Worm (Caenorhabditis elegans) whole organism, dauer: ENCODE measurements around the gene EEED8.15.

ENCODE experiments used
- unc-62 ChIP-seq: sonication (generic microtip); optimal IDR thresholded peaks from 2 replicates; lab custom pipeline; 2017; ENCODE audit warnings: missing biosample characterization, missing genetic modification reagents, missing genetic modification characterization

EEED8.15 gene

DNA sequence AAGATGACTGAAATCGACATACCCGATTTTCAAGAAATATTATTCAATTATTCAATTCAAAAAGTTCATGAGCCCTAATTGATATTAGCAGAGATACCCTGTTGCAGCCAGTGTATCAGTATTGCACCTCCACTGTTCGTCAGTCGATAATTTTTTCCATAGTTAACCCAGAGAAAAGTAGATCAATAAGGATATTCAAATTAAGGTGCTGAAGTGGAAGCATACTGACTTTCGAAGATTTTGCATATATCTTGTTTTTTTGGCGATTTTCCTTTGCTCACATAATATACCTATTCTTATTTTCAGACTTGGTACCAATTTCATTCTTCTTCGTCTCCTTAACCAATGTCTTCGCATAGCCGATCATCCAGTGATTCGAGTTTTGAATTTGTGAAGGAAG lies at the start of gene EEED8.15:
Gene EEED8.15, plus strand, starts transcription at position 301 of the 400 bp plus-strand sequence.
- TF ChIP-seq unc-62 (GFP tag; lab: Kevin White, UChicago): no peak

DNA sequence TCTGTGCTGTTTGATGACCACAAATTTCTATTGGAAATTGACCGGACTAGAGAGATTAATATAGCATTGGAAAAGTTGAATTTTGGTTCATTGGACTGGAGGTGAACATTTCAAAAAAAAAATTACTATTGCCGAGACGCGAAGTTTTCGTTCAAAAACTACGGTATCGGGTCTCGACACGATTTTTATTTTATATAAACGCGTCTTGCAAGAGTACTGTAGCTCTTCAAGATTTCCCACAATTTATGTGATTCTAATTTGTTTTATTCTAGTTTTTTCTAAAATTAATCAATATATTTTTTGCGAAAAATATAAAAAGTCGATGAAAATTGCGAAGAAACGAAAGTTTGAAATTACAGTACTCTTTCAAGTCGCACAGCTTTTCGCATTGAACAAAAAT lies 48.4 kb upstream of the EEED8.15 start, which contains the start of gene F09E5.12:
Gene F09E5.12, minus strand, starts transcription at position 101 of the 400 bp plus-strand sequence.
- no peak for TF ChIP-seq unc-62 (GFP tag; lab: Kevin White, UChicago)

DNA sequence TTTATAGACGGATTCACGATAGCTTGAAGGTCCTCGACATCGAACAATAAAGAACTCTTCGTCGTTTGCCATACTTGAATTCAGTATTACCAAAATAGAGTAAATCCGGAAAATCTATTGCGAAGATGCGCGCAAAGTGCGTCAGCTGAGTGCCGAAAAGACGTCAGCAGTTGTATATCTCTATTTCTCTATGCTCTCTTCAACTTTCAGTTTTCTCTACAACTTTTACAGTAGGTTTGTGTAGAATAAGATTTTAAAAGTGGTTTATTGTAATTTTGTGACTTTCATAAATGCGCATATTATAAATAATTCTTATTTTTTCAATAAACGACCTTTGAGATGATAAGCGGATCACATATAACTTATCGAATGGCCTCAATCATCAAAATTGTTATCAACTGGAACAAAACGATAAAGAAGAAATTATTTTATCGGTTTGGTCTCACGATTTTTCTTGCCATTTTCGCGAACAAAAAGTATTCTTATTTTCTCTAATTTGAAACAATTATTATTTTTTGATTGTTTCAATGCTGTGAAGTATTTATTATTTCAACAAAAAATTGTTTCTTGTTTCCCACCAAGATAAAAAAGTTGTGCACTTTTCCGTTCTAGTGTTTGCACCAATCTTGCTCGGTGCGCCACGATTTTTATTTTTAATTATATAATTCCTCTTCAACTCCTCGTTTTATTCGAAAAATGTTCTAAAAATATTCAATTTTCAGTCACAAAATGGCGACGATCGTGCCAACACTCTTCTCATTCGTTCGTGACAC lies 45.6 kb upstream of the EEED8.15 start, which contains the start of the genes agt-2 and F09E5.3:
Gene agt-2, minus strand, starts transcription at position 553 of the 773 bp plus-strand sequence.
Gene F09E5.3, plus strand, starts transcription at position 723 of the 773 bp plus-strand sequence.
- TF ChIP-seq unc-62 (GFP tag; lab: Kevin White, UChicago): no peak

DNA sequence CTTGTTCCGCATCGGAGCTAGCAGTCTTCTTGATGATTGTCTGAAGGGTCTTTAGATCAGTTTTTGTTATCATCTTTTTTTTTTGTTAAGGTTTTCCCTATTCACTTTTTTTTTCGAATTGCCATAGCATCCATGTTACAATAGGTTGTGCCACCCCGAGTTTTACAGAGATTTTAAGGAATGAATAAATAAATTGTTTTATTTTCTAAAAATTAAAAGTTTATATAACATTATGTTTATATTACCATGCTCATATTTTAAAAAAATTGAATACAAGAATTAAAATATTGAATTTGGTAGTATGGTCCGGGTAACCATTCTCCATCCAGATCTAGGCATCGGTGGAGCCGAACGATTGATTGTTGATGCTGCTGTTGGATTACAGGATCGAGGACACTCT lies 44.1 kb upstream of the EEED8.15 start, which contains the start of gene algn-2:
Gene algn-2, plus strand, starts transcription at position 301 of the 400 bp plus-strand sequence.
- TF ChIP-seq unc-62 (GFP tag; lab: Kevin White, UChicago): no peak

DNA sequence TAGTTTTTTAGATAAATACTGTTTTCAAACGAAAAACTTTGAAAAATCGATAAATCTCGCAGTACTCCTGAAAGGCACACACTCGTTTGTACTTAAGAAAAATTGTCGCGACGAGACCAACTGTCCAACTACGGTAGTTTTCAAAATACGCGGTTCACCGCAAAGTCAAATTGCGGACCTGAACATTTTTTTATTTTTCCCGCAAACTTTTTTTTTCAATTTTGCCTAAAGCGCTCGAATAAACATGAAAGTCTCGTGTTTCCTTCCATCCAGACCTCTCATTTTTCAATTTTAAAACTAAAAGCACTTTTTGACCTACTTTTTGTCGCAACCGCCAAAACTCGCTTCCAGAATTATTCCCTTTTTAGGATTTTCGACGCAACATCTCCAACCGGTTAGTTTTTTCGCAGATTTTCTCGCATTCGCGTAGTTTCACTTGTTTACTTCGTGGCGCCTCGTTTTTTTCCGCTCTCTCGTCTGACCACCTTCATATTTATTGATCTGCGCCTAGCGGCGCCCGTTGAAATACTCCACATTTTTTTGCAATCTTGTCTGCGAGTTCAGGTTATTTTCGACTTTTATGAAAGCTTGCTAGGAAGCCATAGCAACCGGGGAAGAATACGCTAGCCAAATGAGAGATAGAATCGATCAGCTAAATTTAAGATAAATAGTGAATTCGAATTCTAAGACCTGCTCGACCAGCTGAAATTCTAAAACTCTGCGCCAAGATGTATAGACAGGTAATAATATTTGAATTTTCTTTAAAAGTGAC lies 41.4 kb upstream of the EEED8.15 start, which contains the start of gene prdx-2:
Gene prdx-2, plus strand, starts transcription at position 729 of the 772 bp plus-strand sequence.
- no peak for TF ChIP-seq unc-62 (GFP tag; lab: Kevin White, UChicago)

DNA sequence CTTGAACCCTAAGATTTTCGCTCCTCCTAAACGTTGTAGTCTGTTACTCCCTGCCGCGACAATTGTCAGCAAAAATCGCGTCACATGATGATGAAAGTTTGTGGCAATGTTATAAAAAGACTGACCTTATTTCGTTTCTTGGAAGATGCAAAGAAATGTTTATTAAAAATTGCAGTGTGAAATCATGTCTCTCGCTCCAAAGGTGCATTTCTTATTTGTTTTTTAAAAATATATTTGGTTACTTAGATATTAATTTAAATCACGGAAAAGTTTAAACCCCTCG lies 40.8 kb upstream of the EEED8.15 start:
- no peak for TF ChIP-seq unc-62 (GFP tag; lab: Kevin White, UChicago)

DNA sequence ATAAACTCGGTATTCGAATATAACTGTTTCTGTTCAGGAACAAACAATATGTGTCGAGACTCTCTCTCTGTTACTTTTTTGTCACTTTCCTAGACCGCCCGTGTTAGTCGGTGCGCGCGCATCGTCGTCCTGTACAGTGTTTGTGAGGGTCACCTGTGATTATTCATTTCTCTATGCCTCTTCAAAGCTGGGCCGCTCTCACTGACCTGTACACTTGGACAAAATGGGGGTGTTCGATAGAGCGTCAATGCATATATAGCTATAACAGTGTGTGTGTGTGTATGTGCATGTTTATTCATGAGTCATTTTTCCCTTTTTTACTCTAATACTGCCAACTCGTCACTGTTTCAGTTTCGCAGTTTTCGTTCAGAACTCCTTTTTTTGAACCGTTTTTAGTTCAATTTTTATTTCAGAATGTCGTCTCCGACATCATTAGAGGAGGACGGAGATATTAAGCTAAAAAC lies 39.4 kb upstream of the EEED8.15 start, which contains the start of gene pkc-3:
Gene pkc-3, plus strand, starts transcription at position 414 of the 464 bp plus-strand sequence.
- TF ChIP-seq unc-62 (GFP tag; lab: Kevin White, UChicago): no peak

DNA sequence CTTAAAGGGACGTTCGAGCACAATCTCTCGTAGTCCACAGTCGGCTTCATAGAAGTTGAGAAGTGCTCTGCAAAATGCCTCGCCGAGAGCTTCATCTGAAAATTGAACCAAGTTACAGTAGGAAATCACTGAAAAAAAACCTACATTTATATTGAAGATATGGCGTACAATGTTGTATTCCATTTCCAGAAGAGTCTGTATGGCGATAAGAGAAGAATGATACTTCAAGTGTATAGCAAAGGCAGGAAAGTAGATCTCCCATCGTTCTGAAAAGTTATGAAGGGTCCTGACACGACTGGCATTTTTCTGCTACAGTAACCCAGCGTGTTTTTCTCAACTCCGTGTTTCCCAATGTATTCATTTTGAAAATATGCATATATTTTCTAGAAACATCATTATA lies 34.7 kb upstream of the EEED8.15 start:
- no peak for TF ChIP-seq unc-62 (GFP tag; lab: Kevin White, UChicago)

DNA sequence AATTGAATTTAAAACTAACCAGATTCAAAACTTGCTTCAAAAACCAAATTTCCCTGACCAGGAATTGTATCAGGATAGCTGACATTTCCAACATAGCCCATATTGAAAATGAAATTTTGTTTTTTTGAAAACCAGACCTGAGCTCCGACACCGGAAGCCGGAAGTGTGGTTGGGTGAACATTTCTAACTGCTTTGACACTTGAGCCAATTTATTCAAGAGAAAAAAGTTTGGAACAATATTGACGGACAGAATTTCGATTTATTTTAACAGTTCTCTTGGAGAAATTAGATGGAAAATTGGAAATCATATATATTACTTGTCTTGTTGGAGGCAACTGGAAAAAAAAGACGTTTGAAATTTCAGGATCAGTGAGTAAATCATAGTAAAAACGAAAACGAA lies 31.8 kb upstream of the EEED8.15 start, which contains the start of gene ccpp-6:
Gene ccpp-6, minus strand, starts transcription at position 101 of the 400 bp plus-strand sequence.
- TF ChIP-seq unc-62 (GFP tag; lab: Kevin White, UChicago): no peak

DNA sequence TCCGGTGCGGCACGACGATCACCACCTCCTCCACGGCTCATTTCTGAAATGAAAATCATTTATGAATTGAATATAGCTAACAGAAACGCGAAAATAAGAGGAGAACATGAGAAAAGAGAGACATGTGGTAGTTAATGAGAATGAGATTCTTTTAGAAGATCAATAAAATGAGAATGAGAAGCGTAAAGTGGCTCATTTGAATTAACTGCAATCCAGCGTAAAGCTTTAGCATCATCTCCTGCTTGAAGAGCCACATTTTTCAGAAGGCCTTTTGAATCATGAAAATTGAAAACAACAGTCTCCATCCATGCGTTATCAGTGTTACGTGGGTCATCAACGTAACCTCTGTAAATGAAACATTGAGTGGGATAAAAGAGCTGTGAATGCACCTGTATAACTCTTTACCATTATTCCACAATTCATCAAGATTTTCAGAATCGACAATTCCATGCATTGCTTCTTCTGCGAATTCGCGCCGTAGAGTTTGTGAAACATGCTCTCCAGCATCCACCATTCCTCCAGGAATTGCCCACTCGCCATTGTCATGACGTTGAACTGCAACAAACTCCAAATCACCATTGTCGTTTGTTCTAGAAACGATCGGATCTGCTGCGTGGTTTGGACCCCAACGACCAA lies 30.1 kb upstream of the EEED8.15 start, which contains the start of gene rsp-4:
Gene rsp-4, minus strand, starts transcription at position 51 of the 636 bp plus-strand sequence.
- TF ChIP-seq unc-62 (GFP tag; lab: Kevin White, UChicago): no peak

DNA sequence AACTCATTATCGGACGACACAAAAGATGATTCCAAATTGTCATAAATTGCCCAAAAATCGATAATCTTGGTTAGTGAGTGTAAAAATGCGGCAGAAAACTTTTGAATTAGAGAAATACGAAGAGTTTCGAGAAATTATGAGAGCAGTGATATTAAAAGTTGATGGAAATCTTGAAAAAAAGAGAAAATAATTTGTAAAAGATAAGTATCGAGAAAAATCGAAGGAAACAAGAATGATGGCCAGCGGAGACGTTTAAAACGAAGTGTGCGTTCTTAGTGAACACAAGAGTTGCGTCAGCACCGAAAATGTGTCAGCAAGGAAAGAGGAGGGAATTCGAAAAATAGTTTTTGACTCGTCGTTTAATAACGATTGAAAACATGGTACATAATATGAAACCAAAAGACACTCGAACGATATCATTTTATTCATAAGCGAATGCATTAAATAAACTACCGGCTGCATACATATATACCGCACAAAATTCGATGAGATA lies 29.2 kb upstream of the EEED8.15 start, which contains the start of gene ndx-6:
Gene ndx-6, minus strand, starts transcription at position 51 of the 493 bp plus-strand sequence.
- TF ChIP-seq unc-62 (GFP tag; lab: Kevin White, UChicago): no peak

DNA sequence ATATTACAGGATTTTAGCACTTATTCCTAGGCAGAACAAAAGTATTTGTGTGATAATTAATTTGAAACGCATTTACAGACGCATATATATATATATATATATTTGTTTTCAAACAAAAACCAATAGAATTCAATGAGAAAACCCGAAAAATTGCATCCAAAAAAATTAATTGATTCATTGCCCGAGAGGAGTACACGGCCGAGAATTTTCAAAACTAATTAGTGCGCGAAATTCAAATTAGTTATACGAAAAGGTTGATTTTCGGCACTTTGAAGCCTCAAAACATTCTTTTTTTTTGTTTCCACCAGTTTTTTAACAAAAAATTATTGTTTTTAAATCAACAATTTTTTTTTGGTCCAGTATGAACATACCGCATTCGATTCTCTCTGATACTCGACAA lies 27.6 kb upstream of the EEED8.15 start:
- TF ChIP-seq unc-62 (GFP tag; lab: Kevin White, UChicago): no peak

DNA sequence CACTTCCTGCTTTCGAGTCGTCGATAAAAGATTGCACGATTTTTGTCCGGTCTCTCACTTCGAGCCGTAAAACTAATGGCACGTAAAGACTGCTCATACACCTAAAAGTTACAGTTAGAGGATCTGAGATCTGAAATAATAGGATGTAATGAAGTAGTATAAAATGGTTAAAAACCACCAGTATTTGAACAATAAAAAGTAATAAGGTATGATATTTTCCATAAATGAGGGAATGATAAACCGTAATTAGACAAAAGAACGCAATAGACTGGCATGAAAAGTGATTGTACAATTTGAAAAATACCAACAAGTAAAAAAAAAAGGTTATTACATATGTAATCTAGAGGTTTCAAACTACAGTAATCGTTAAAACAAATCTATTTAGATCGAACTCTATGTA lies 25.9 kb upstream of the EEED8.15 start, which contains the start of gene brap-2:
Gene brap-2, minus strand, starts transcription at position 101 of the 400 bp plus-strand sequence.
- TF ChIP-seq unc-62 (GFP tag; lab: Kevin White, UChicago): no peak

DNA sequence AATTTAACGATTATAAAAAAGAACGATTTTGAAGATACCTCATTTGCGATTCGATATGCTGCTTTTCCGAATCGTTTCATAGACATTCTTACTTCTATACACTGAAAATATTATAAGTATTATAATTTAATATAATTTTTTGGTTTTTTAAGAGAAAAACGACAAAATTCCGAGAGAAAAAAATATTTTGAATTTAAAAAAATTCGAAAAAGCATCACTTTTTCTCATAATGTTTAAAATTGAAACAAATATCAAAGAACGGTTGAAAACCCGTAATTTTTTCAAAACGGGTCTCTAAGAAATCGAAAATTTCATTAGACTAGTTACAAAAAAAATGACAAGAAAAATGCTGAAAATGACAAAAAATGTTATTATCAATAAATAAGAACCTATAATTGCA lies 23.4 kb upstream of the EEED8.15 start, which contains the start of gene pink-1:
Gene pink-1, minus strand, starts transcription at position 101 of the 400 bp plus-strand sequence.
- no peak for TF ChIP-seq unc-62 (GFP tag; lab: Kevin White, UChicago)

DNA sequence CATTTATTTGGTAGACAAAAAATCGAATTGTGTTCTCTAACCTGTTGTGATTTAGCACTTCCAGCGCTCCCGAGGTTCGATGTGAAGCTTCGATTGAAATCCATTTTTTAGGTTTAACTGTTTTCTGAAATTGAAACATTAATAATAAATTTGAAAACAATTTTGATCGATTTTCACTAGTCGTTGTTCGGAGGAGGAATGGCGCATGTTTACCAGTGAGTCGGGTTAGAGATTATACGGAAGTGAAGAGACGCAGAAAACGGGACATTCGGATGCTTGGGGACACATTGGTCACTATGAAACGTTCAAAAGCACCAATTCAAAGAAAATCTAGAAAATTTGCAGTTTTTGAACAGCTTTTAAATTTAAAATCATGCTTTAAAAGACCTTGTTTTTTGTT lies 20.2 kb upstream of the EEED8.15 start, which contains the start of gene fbxl-3:
Gene fbxl-3, minus strand, starts transcription at position 124 of the 400 bp plus-strand sequence.
- no peak for TF ChIP-seq unc-62 (GFP tag; lab: Kevin White, UChicago)
